Worm (Caenorhabditis elegans) whole organism, midembryonic: Measurements from ENCODE around the gene max-2.

Experiments used
- cog-1 ChIP-seq: sonication (generic microtip); optimal IDR thresholded peaks from 2 replicates; lab custom pipeline; 2016; ENCODE audit warnings: missing genetic modification characterization, missing compliant biosample characterization
- flt-1 ChIP-seq: fragments of 200-800 bp; sonication (Bioruptor generic); IDR thresholded peaks from 2 replicates; pipeline ENCODE4 v1.3.6; 2022; ENCODE audit warnings: missing genetic modification characterization, missing compliant biosample characterization
- klf-2 ChIP-seq: fragments of 200-800 bp; sonication (Bioruptor generic); conservative IDR thresholded peaks from 2 replicates; pipeline ENCODE4 v1.3.6; 2022; ENCODE audit warnings: missing genetic modification reagents, missing genetic modification characterization, missing compliant biosample characterization
- med-1 ChIP-seq: sonication (generic microtip); optimal IDR thresholded peaks from 2 replicates; lab custom pipeline; 2017; ENCODE audit warnings: missing genetic modification characterization, mild to moderate bottlenecking, missing compliant biosample characterization, antibody characterized with exemption, missing genetic modification reagents; ENCODE audit not compliant: insufficient read depth
- ref-1 ChIP-seq: fragments of 200-800 bp; sonication (Bioruptor generic); conservative IDR thresholded peaks from 2 replicates; pipeline ENCODE4 v1.3.6; 2022; ENCODE audit warnings: missing genetic modification reagents, missing genetic modification characterization, missing compliant biosample characterization

DNA sequence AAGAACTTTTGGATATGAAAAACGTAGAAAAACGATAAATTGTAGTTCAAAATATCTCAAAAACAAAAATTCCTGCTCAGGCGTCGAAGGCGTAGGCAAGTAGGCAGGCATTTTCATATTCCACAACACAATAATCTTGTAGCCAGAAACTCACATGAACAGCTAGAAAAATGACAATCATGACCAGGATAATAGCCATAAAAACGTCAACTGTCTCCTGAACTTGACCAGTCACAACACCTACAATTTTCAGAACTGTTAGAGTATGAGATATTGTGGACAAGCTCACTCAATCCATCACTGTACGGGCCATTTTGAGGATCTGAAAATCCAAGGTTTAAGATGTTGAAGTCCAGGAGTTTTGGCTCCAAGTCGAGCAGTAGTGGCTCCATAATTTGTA lies 28.2 kb downstream of the max-2 start, which contains the start of gene Y38F1A.7:
- TF ChIP-seq med-1 (GFP tag; lab: Kevin White, UChicago) (no peak), cog-1 (tag; lab: Kevin White, UChicago) (no peak), flt-1 (GFP tag; lab: Robert Waterston, UW) (no peak), klf-2 (GFP tag; lab: Robert Waterston, UW) (no peak), ref-1 (GFP tag; lab: Robert Waterston, UW) (no peak)
